Worm (Caenorhabditis elegans): ENCODE results near the gene clhm-1.

ce11 chrII:6882335-6882734 is 11.5 kb upstream of the clhm-1 start:
- no peak for TF ChIP-seq hlh-12 (tag; optimal IDR thresholded peaks at IDR 0.05)
- TF ChIP-seq nhr-120 (GFP tag; IDR thresholded peaks at IDR 0.05), result no peak
- no peak for TF ChIP-seq B0336.3 (GFP tag; IDR thresholded peaks at IDR 0.05)
- TF ChIP-seq lin-35 (GFP tag; optimal IDR thresholded peaks at IDR 0.05), result no peak
- no peak for TF ChIP-seq bed-1 (GFP tag; IDR thresholded peaks at IDR 0.05)
- TF ChIP-seq let-607 (tag; optimal IDR thresholded peaks at IDR 0.05), result no peak
- no peak for TF ChIP-seq dpl-1 (GFP tag; optimal IDR thresholded peaks at IDR 0.05)
- no peak for TF ChIP-seq attf-3 (GFP tag; conservative IDR thresholded peaks at IDR 0.05)
- no peak for TF ChIP-seq mes-4 (tag; optimal IDR thresholded peaks at IDR 0.05)
- TF ChIP-seq cebp-2 (GFP tag; IDR thresholded peaks at IDR 0.05), result no peak
- TF ChIP-seq mxl-1 (tag; optimal IDR thresholded peaks at IDR 0.05), result no peak
- TF ChIP-seq C06A6.2 (GFP tag; conservative IDR thresholded peaks at IDR 0.05), result no peak
